Worm (Caenorhabditis elegans): ENCODE measurements around the gene ugt-21.

ce11 chrIV:9488315-9488714, 11.8 kb upstream of the ugt-21 start, which contains the start of gene sru-1:
- TF ChIP-seq nhr-237 (tag; optimal IDR thresholded peaks at IDR 0.05), result no peak
- no peak for TF ChIP-seq lin-39 (tag; optimal IDR thresholded peaks at IDR 0.05)
- TF ChIP-seq tag-97 (GFP tag; IDR thresholded peaks at IDR 0.05), result no peak
- no peak for TF ChIP-seq dpl-1 (GFP tag; optimal IDR thresholded peaks at IDR 0.05)
- TF ChIP-seq zag-1 (tag; optimal IDR thresholded peaks at IDR 0.05), result no peak
- TF ChIP-seq nhr-42 (GFP tag; IDR thresholded peaks at IDR 0.05), result no peak
- TF ChIP-seq dmd-9 (GFP tag; IDR thresholded peaks at IDR 0.05), result no peak
- TF ChIP-seq jun-1 (tag; optimal IDR thresholded peaks at IDR 0.05), result no peak
- TF ChIP-seq ama-1 (optimal IDR thresholded peaks at IDR 0.05), result no peak
- TF ChIP-seq hlh-30 (tag; optimal IDR thresholded peaks at IDR 0.05; ENCODE audit: insufficient read depth), result no peak
- no peak for TF ChIP-seq ceh-82 (tag; optimal IDR thresholded peaks at IDR 0.05)
- TF ChIP-seq nhr-6 (tag; optimal IDR thresholded peaks at IDR 0.05), result no peak
- no peak for TF ChIP-seq dmd-6 (GFP tag; IDR thresholded peaks at IDR 0.05)
- TF ChIP-seq dve-1 (tag; optimal IDR thresholded peaks at IDR 0.05; ENCODE audit: insufficient read depth), result no peak
